Worm (Caenorhabditis elegans) whole organism, early embryonic: ENCODE data around the gene lnkn-1.

Experiments used
- B0310.2 ChIP-seq: sonication (generic microtip); optimal IDR thresholded peaks from 2 replicates; lab custom pipeline; 2016; ENCODE audit warnings: mild to moderate bottlenecking, missing genetic modification characterization, missing compliant biosample characterization
- F13C5.2 ChIP-seq: sonication (generic microtip); optimal IDR thresholded peaks from 2 replicates; lab custom pipeline; 2017; ENCODE audit warnings: mild to moderate bottlenecking, missing genetic modification characterization, inconsistent platforms, missing compliant biosample characterization
- aly-1 ChIP-seq: sonication (generic microtip); optimal IDR thresholded peaks from 2 replicates; lab custom pipeline; 2016; ENCODE audit warnings: missing genetic modification characterization, missing compliant biosample characterization
- ama-1 ChIP-seq: fragments of 150-350 bp; optimal IDR thresholded peaks from 2 replicates; lab custom pipeline; 2014
- ceh-13 ChIP-seq: fragments of 200-800 bp; sonication (Bioruptor generic); optimal IDR thresholded peaks from 2 replicates; lab custom pipeline; 2018; ENCODE audit warnings: mild to moderate bottlenecking, missing genetic modification characterization, missing compliant biosample characterization
- ceh-36 ChIP-seq: sonication (generic microtip); optimal IDR thresholded peaks from 2 replicates; lab custom pipeline; 2016; ENCODE audit warnings: missing genetic modification characterization, inconsistent platforms, missing compliant biosample characterization
- ets-7 ChIP-seq: sonication (generic microtip); optimal IDR thresholded peaks from 2 replicates; lab custom pipeline; 2016; ENCODE audit warnings: missing genotype, missing genetic modification characterization, missing compliant biosample characterization
- flt-1 ChIP-seq: fragments of 200-800 bp; sonication (Bioruptor generic); IDR thresholded peaks from 2 replicates; pipeline ENCODE4 v1.3.6; 2022; ENCODE audit warnings: missing genetic modification characterization, missing compliant biosample characterization
- hmbx-1 ChIP-seq: sonication (generic microtip); optimal IDR thresholded peaks from 2 replicates; lab custom pipeline; 2016; ENCODE audit warnings: mild to moderate bottlenecking, missing genetic modification characterization, missing compliant biosample characterization
- hmg-4 ChIP-seq: fragments of 200-800 bp; sonication (Bioruptor generic); optimal IDR thresholded peaks from 2 replicates; lab custom pipeline; 2018; ENCODE audit warnings: mild to moderate bottlenecking, missing genetic modification characterization, missing compliant biosample characterization
- hnd-1 ChIP-seq: sonication (generic microtip); optimal IDR thresholded peaks from 2 replicates; lab custom pipeline; 2016; ENCODE audit warnings: missing genetic modification characterization, missing compliant biosample characterization
- pes-1 ChIP-seq: fragments of 200-800 bp; sonication (Bioruptor generic); IDR thresholded peaks from 2 replicates; pipeline ENCODE4 v1.3.6; 2022; ENCODE audit warnings: missing genetic modification reagents, missing genetic modification characterization, missing compliant biosample characterization
- scrt-1 ChIP-seq: fragments of 200-800 bp; sonication (Bioruptor generic); IDR thresholded peaks from 2 replicates; pipeline ENCODE4 v1.3.6; 2022; ENCODE audit warnings: missing genetic modification characterization, missing compliant biosample characterization
- sea-1 ChIP-seq: fragments of 200-800 bp; sonication (Bioruptor generic); conservative IDR thresholded peaks from 2 replicates; pipeline ENCODE4 v1.3.6; 2022; ENCODE audit warnings: missing genetic modification characterization, missing compliant biosample characterization
- tbx-11 ChIP-seq: fragments of 200-800 bp; sonication (Bioruptor generic); IDR thresholded peaks from 2 replicates; pipeline ENCODE4 v1.3.6; 2022; ENCODE audit warnings: missing genetic modification characterization, missing compliant biosample characterization
- tbx-37 ChIP-seq: fragments of 200-800 bp; sonication (Bioruptor generic); conservative IDR thresholded peaks from 2 replicates; pipeline ENCODE4 v1.3.6; 2022; ENCODE audit warnings: missing genetic modification reagents, missing genetic modification characterization, missing compliant biosample characterization
- tra-4 ChIP-seq: sonication (generic microtip); optimal IDR thresholded peaks from 2 replicates; lab custom pipeline; 2017; ENCODE audit warnings: missing genetic modification characterization, missing compliant biosample characterization

The lnkn-1 gene

ce11 chrIII:8851961-8852360, 38.1 kb upstream of the lnkn-1 start, which contains the start of gene plg-1:
Gene plg-1, plus strand, starts transcription at chrIII:8852261.
- no peak for TF ChIP-seq F13C5.2 (tag; lab: Kevin White, UChicago)

ce11 chrIII:8858482-8858881, 31.5 kb upstream of the lnkn-1 start:
- TF ChIP-seq tbx-37 (GFP tag; lab: Robert Waterston, UW) (no peak), hnd-1 (tag; lab: Kevin White, UChicago) (no peak), ets-7 (tag; lab: Kevin White, UChicago) (no peak), aly-1 (no peak), hmbx-1 (tag; lab: Kevin White, UChicago) (no peak), scrt-1 (GFP tag; lab: Robert Waterston, UW) (no peak), tbx-11 (no peak), B0310.2 (tag; lab: Kevin White, UChicago) (no peak), ama-1 (lab: Kevin White, UChicago) (no peak), ceh-13 (GFP tag; lab: Kevin White, UChicago) (no peak), flt-1 (GFP tag; lab: Robert Waterston, UW) (no peak), F13C5.2 (tag; lab: Kevin White, UChicago) (no peak), ceh-36 (tag; lab: Kevin White, UChicago) (no peak), hmg-4 (no peak), pes-1 (GFP tag; lab: Robert Waterston, UW) (no peak), sea-1 (no peak), tra-4 (tag; lab: Kevin White, UChicago) (no peak)

ce11 chrIII:8865294-8865766, 24.7 kb upstream of the lnkn-1 start:
- TF ChIP-seq ceh-13 (GFP tag; lab: Kevin White, UChicago) (no peak), F13C5.2 (tag; lab: Kevin White, UChicago) (no peak), aly-1 (peak; percentile 68), B0310.2 (tag; lab: Kevin White, UChicago) (peak; percentile 57), scrt-1 (GFP tag; lab: Robert Waterston, UW) (0 out of 2 replicates have a peak, but pooled peaks have one; percentile 54), tbx-11 (0 out of 2 replicates have a peak, but pooled peaks have one; percentile 21), sea-1 (peak; percentile 34; the same call in 1 of the 2 replicates), hmg-4 (peak; percentile 77), ama-1 (lab: Kevin White, UChicago) (peak; percentile 81)

- no peak for TF ChIP-seq B0310.2 (tag; lab: Kevin White, UChicago)
- TF ChIP-seq tra-4 (tag; lab: Kevin White, UChicago): no peak
- no peak for TF ChIP-seq aly-1
- no peak for TF ChIP-seq pes-1 (GFP tag; lab: Robert Waterston, UW)
- no peak for TF ChIP-seq hnd-1 (tag; lab: Kevin White, UChicago)
- no peak for TF ChIP-seq tbx-11
- no peak for TF ChIP-seq ceh-36 (tag; lab: Kevin White, UChicago)
- no peak for TF ChIP-seq scrt-1 (GFP tag; lab: Robert Waterston, UW)
- no peak for TF ChIP-seq flt-1 (GFP tag; lab: Robert Waterston, UW)
These were observed 24.0 kb upstream of the lnkn-1 start for ce11 chrIII:8866038-8866437.

- TF ChIP-seq ets-7 (tag; lab: Kevin White, UChicago): no peak
- no peak for TF ChIP-seq tbx-11
- TF ChIP-seq ama-1 (lab: Kevin White, UChicago): no peak
- no peak for TF ChIP-seq tbx-37 (GFP tag; lab: Robert Waterston, UW)
- TF ChIP-seq hmg-4: no peak
- no peak for TF ChIP-seq B0310.2 (tag; lab: Kevin White, UChicago)
- no peak for TF ChIP-seq tra-4 (tag; lab: Kevin White, UChicago)
- no peak for TF ChIP-seq ceh-13 (GFP tag; lab: Kevin White, UChicago)
- no peak for TF ChIP-seq F13C5.2 (tag; lab: Kevin White, UChicago)
These were observed 22.8 kb upstream of the lnkn-1 start for ce11 chrIII:8866983-8867842.

- TF ChIP-seq ceh-13 (GFP tag; lab: Kevin White, UChicago) (no peak), tbx-11 (no peak), hmg-4 (no peak), aly-1 (no peak), tbx-37 (GFP tag; lab: Robert Waterston, UW) (no peak)
These were observed 21.9 kb upstream of the lnkn-1 start for ce11 chrIII:8867922-8868655.

ce11 chrIII:8869663-8870062, 20.4 kb upstream of the lnkn-1 start:
- TF ChIP-seq pes-1 (GFP tag; lab: Robert Waterston, UW) (no peak), tra-4 (tag; lab: Kevin White, UChicago) (no peak), hmg-4 (no peak), tbx-11 (no peak), scrt-1 (GFP tag; lab: Robert Waterston, UW) (no peak), F13C5.2 (tag; lab: Kevin White, UChicago) (no peak)

- no peak for TF ChIP-seq tbx-11
- TF ChIP-seq hmbx-1 (tag; lab: Kevin White, UChicago): no peak
- TF ChIP-seq hmg-4: peak; percentile 33
- no peak for TF ChIP-seq ama-1 (lab: Kevin White, UChicago)
- TF ChIP-seq B0310.2 (tag; lab: Kevin White, UChicago): no peak
- TF ChIP-seq flt-1 (GFP tag; lab: Robert Waterston, UW): no peak
- TF ChIP-seq scrt-1 (GFP tag; lab: Robert Waterston, UW): no peak
These were observed 17.0 kb upstream of the lnkn-1 start for ce11 chrIII:8873045-8873457.
